Fruit fly (Drosophila melanogaster): Measurements from ENCODE around the gene mtSSB.

Gene mtSSB

dm6 chr3R:16212859-16213708, 8.0 kb upstream of the mtSSB start (continued):
- TF ChIP-seq nau (GFP tag; optimal IDR thresholded peaks at IDR 0.05) (peak; percentile 58), CG6254 (GFP tag; optimal IDR thresholded peaks at IDR 0.05) (peak; percentile 53), insv (GFP tag; optimal IDR thresholded peaks at IDR 0.05) (no peak), CG2116 (GFP tag; optimal IDR thresholded peaks at IDR 0.05) (no peak), Ravus (GFP tag; IDR thresholded peaks at IDR 0.05) (no peak), CG31388 (GFP tag; optimal IDR thresholded peaks at IDR 0.05) (no peak), CG12659 (GFP tag; optimal IDR thresholded peaks at IDR 0.05) (peak; percentile 19), HmgZ (tag; optimal IDR thresholded peaks at IDR 0.05) (no peak), ftz-f1 (GFP tag; optimal IDR thresholded peaks at IDR 0.05) (no peak), CG15269 (tag; optimal IDR thresholded peaks at IDR 0.05) (peak; percentile 41), MTF-1 (GFP tag; optimal IDR thresholded peaks at IDR 0.05; ENCODE audit: borderline replicate concordance) (no peak), CG12071 (GFP tag; optimal IDR thresholded peaks at IDR 0.05) (no peak), Ets97D (GFP tag; optimal IDR thresholded peaks at IDR 0.05) (no peak)

DNA sequence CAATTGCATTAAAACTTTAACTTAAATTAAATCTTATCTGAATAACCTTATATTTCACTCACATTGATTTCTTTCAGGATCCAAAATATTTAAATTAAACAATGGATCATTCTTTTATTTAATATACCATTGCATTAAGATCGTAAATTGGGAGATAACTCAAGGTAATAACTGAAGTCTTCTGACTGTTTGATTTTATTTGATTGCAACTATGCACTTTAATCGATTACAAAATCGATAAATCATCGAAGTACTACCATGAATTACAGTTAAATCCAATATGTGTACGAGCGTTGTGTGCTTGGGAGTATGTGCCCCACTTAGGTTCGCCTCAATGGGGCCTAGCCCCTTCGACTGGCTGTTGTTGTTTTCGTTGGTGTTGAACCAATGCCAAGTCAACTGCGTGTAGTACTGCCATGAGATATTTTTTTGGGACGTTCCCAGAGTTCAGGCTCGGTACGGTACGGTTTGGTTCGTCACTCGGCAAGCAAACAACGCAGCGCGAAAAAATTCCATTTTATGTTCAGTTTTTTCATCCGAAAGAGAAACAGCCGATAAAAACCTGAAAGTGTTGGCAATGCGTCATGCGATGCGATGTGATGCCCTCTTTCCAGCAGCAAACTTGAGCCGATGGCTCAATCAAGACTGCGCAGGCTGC, 7.0 kb upstream of the mtSSB start:
- TF ChIP-seq cg (GFP tag; optimal IDR thresholded peaks at IDR 0.05) = peak; percentile 5
- peak; percentile 51; the same call in 1 of the 2 replicates for TF ChIP-seq chm (GFP tag; IDR thresholded peaks at IDR 0.05)
- TF ChIP-seq CG8290 (GFP tag; optimal IDR thresholded peaks at IDR 0.05) = no peak
- TF ChIP-seq CG8290 (tag; optimal IDR thresholded peaks at IDR 0.05) = peak in 1 of 2 experiments; percentile 65
- no peak for TF ChIP-seq pan (optimal IDR thresholded peaks at IDR 0.05)
- TF ChIP-seq pan (GFP tag; optimal IDR thresholded peaks at IDR 0.05 in 1 of 2, IDR thresholded peaks at IDR 0.05 in 1 of 2) = peak in 1 of 2 experiments; percentile 12
- peak; percentile 31 for TF ChIP-seq Meics (GFP tag; optimal IDR thresholded peaks at IDR 0.05)
- peak; percentile 19 for TF ChIP-seq ftz-f1 (GFP tag; optimal IDR thresholded peaks at IDR 0.05)
- no peak for TF ChIP-seq Dref (GFP tag; IDR thresholded peaks at IDR 0.05)
- peak; percentile 24 for TF ChIP-seq ATbp (GFP tag; optimal IDR thresholded peaks at IDR 0.05)
- TF ChIP-seq CG12769 (tag; optimal IDR thresholded peaks at IDR 0.05) = peak; percentile 81
- peak; percentile 8 for TF ChIP-seq CrebB (tag; optimal IDR thresholded peaks at IDR 0.05)
- TF ChIP-seq E2f2 (GFP tag; IDR thresholded peaks at IDR 0.05) = 0 out of 2 replicates have a peak, but pooled peaks have one; percentile 10
- TF ChIP-seq tin (GFP tag; optimal IDR thresholded peaks at IDR 0.05) = no peak
- peak; percentile 49; the same call in 1 of the 2 replicates for TF ChIP-seq sna (GFP tag; IDR thresholded peaks at IDR 0.05; ENCODE audit: partially characterized antibody)
- TF ChIP-seq CG2116 (GFP tag; optimal IDR thresholded peaks at IDR 0.05) = peak; percentile 52
- no peak for TF ChIP-seq sima (GFP tag; optimal IDR thresholded peaks at IDR 0.05)
- TF ChIP-seq CG32772 (GFP tag; IDR thresholded peaks at IDR 0.05) = 0 out of 2 replicates have a peak, but pooled peaks have one; percentile 9
- no peak for TF ChIP-seq hkb (optimal IDR thresholded peaks at IDR 0.05)
- peak; percentile 17; the same call in 1 of the 2 replicates for TF ChIP-seq hkb (GFP tag; IDR thresholded peaks at IDR 0.05)
- TF ChIP-seq NFAT (GFP tag; IDR thresholded peaks at IDR 0.05) = no peak
- TF ChIP-seq CG7987 (GFP tag; optimal IDR thresholded peaks at IDR 0.05) = peak; percentile 1
- TF ChIP-seq CG13894 (tag; optimal IDR thresholded peaks at IDR 0.05) = peak; percentile 1
- 0 out of 2 replicates have a peak, but pooled peaks have one; percentile 18 for TF ChIP-seq Atf6 (GFP tag; IDR thresholded peaks at IDR 0.05)
- TF ChIP-seq dan (GFP tag; IDR thresholded peaks at IDR 0.05) = no peak
- 0 out of 2 replicates have a peak, but pooled peaks have one; percentile 4 for TF ChIP-seq HLH3B (GFP tag; IDR thresholded peaks at IDR 0.05)
- TF ChIP-seq CG2678 (tag; optimal IDR thresholded peaks at IDR 0.05) = peak; percentile 2
- TF ChIP-seq Med (GFP tag) = peak; percentile 75
- peak; percentile 40 for TF ChIP-seq sens (GFP tag)
- 0 out of 2 replicates have a peak, but pooled peaks have one; percentile 6 for TF ChIP-seq vvl (GFP tag; IDR thresholded peaks at IDR 0.05)
- peak; percentile 0 for TF ChIP-seq CG13624 (GFP tag; optimal IDR thresholded peaks at IDR 0.05)
- peak; percentile 16 for TF ChIP-seq CG11504 (tag; optimal IDR thresholded peaks at IDR 0.05)
- peak; percentile 35 for TF ChIP-seq Deaf1 (tag; optimal IDR thresholded peaks at IDR 0.05)
- TF ChIP-seq sd (tag; optimal IDR thresholded peaks at IDR 0.05) = peak; percentile 47
- TF ChIP-seq CG6654 (GFP tag; optimal IDR thresholded peaks at IDR 0.05) = no peak
- TF ChIP-seq CG42726 (GFP tag; IDR thresholded peaks at IDR 0.05; ENCODE audit: partially characterized antibody) = no peak

Data from whole organism, embryonic.